Worm (Caenorhabditis elegans): ENCODE data around the gene dtmk-1.

DNA sequence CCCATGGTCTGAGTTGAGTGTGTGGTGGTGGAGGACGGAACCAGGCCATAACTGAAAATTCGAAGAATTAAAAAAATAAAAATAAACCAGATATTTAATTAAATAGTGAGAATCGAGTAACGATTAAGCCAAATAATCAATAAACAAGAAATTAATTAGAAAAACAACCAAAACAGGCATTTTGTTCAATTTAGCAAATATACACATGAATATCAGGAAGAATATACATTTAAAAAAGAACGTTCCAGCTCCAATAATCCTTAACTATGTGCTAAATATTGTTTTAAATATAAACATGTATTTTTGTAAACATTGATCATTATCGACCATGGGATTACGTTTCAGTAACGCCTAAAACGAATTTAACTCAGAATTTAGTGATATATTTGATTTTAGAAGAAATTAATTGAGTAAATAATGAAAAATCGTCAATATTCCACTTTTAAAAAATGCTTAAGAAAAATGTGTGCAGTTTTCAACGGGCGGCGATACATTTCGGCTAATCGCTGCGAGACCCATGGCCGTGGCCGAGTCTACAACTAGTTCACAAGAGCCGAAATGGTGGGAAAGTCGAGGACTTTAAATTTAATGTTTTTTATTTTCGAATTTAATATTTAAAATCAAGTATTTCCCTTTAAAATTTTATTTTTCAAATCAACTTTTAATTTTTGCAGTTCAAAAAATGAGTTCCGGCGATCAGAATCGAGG is 1.3 kb upstream of the dtmk-1 start, which contains the start of the genes R53.4 and psf-1:
- TF ChIP-seq nhr-10 (tag; optimal IDR thresholded peaks at IDR 0.05) (no peak), ama-1 (optimal IDR thresholded peaks at IDR 0.05) (no peak), zfp-3 (GFP tag; conservative IDR thresholded peaks at IDR 0.05) (no peak), snpc-4 (tag; optimal IDR thresholded peaks at IDR 0.05) (no peak), zip-11 (GFP tag; IDR thresholded peaks at IDR 0.05) (no peak), nhr-111 (GFP tag; optimal IDR thresholded peaks at IDR 0.05) (no peak), egl-27 (tag; optimal IDR thresholded peaks at IDR 0.05) (no peak), hif-1 (tag; optimal IDR thresholded peaks at IDR 0.05) (peak in 1 of 2 experiments; percentile 82), fkh-10 (GFP tag; optimal IDR thresholded peaks at IDR 0.05) (peak; percentile 2), nhr-77 (tag; optimal IDR thresholded peaks at IDR 0.05) (peak; percentile 31), ces-1 (GFP tag; optimal IDR thresholded peaks at IDR 0.05) (no peak), lin-13 (GFP tag; optimal IDR thresholded peaks at IDR 0.05) (peak; percentile 2), aly-2 (tag; optimal IDR thresholded peaks at IDR 0.05) (no peak)

Measured in whole organism, L4 larva.